Worm (Caenorhabditis elegans): ENCODE measurements around the gene C50C3.1.

Gene C50C3.1

ce11 chrIII:8235358-8235757, 43.6 kb downstream of the C50C3.1 start, which contains the start of gene C02F5.14:
C02F5.14 (minus strand) TSS chrIII:8235514.
- TF ChIP-seq elt-1 (tag; optimal IDR thresholded peaks at IDR 0.05): no peak
- no peak for TF ChIP-seq peb-1 (tag; optimal IDR thresholded peaks at IDR 0.05)
- no peak for TF ChIP-seq ama-1 (optimal IDR thresholded peaks at IDR 0.05)
- TF ChIP-seq ZK546.5 (tag; optimal IDR thresholded peaks at IDR 0.05): no peak
- no peak for TF ChIP-seq dmd-4 (tag; optimal IDR thresholded peaks at IDR 0.05)
- TF ChIP-seq nhr-10 (tag; optimal IDR thresholded peaks at IDR 0.05): no peak
- no peak for TF ChIP-seq nhr-237 (tag; optimal IDR thresholded peaks at IDR 0.05)
- TF ChIP-seq sma-3 (GFP tag; optimal IDR thresholded peaks at IDR 0.05): no peak
- TF ChIP-seq ztf-4 (tag; optimal IDR thresholded peaks at IDR 0.05): no peak
- no peak for TF ChIP-seq nhr-6 (tag; optimal IDR thresholded peaks at IDR 0.05)
- no peak for TF ChIP-seq F13H6.1 (tag; optimal IDR thresholded peaks at IDR 0.05)
- TF ChIP-seq nhr-25 (tag; optimal IDR thresholded peaks at IDR 0.05): no peak

ce11 chrIII:8235880-8236279, 44.1 kb downstream of the C50C3.1 start, which contains the start of gene C02F5.5:
C02F5.5 (plus strand) TSS chrIII:8236180.
- no peak for TF ChIP-seq nhr-6 (tag; optimal IDR thresholded peaks at IDR 0.05)
- no peak for TF ChIP-seq nhr-11 (tag; optimal IDR thresholded peaks at IDR 0.05)
- no peak for TF ChIP-seq Y55F3AM.14 (GFP tag; optimal IDR thresholded peaks at IDR 0.05)
- no peak for TF ChIP-seq nhr-10 (tag; optimal IDR thresholded peaks at IDR 0.05)
- TF ChIP-seq ceh-82 (tag; optimal IDR thresholded peaks at IDR 0.05): no peak
- TF ChIP-seq mab-5 (tag; optimal IDR thresholded peaks at IDR 0.05): no peak
- TF ChIP-seq gmeb-1 (tag; optimal IDR thresholded peaks at IDR 0.05): no peak
- TF ChIP-seq lin-11 (tag; optimal IDR thresholded peaks at IDR 0.05): no peak
- TF ChIP-seq aly-2 (tag; optimal IDR thresholded peaks at IDR 0.05): no peak
- TF ChIP-seq nhr-25 (tag; optimal IDR thresholded peaks at IDR 0.05): no peak
- TF ChIP-seq ztf-11 (tag; optimal IDR thresholded peaks at IDR 0.05): no peak
- TF ChIP-seq lin-39 (tag; optimal IDR thresholded peaks at IDR 0.05): no peak
- TF ChIP-seq nhr-77 (tag; optimal IDR thresholded peaks at IDR 0.05): no peak
- TF ChIP-seq ama-1 (optimal IDR thresholded peaks at IDR 0.05): no peak
- no peak for TF ChIP-seq unc-55 (GFP tag; optimal IDR thresholded peaks at IDR 0.05)
- no peak for TF ChIP-seq nhr-12 (tag; optimal IDR thresholded peaks at IDR 0.05)
- no peak for TF ChIP-seq ceh-16 (tag; optimal IDR thresholded peaks at IDR 0.05)
- no peak for TF ChIP-seq sma-3 (GFP tag; optimal IDR thresholded peaks at IDR 0.05)

- TF ChIP-seq lsy-2 (tag; optimal IDR thresholded peaks at IDR 0.05) (peak in 1 of 2 experiments; percentile 2), unc-39 (tag; optimal IDR thresholded peaks at IDR 0.05) (no peak), mdl-1 (tag; optimal IDR thresholded peaks at IDR 0.05) (no peak), blmp-1 (tag; optimal IDR thresholded peaks at IDR 0.05; ENCODE audit: insufficient read depth) (no peak), gmeb-1 (tag; optimal IDR thresholded peaks at IDR 0.05) (peak; percentile 3), fos-1 (tag; optimal IDR thresholded peaks at IDR 0.05) (peak; percentile 93)
These were observed 46.0 kb downstream of the C50C3.1 start, which contains the start of gene tsp-2 for ce11 chrIII:8237827-8238226. tsp-2 (minus strand) TSS chrIII:8237935.

- TF ChIP-seq ceh-82 (tag; optimal IDR thresholded peaks at IDR 0.05) (no peak), nhr-129 (tag; optimal IDR thresholded peaks at IDR 0.05) (no peak), nhr-21 (tag; optimal IDR thresholded peaks at IDR 0.05) (no peak), fos-1 (tag; optimal IDR thresholded peaks at IDR 0.05) (peak; percentile 69)
These were observed 47.5 kb downstream of the C50C3.1 start, which contains the start of gene tsp-1 for ce11 chrIII:8239325-8239724. tsp-1 (minus strand) TSS chrIII:8239423.

- TF ChIP-seq lin-11 (tag; optimal IDR thresholded peaks at IDR 0.05): no peak
- TF ChIP-seq fos-1 (tag; optimal IDR thresholded peaks at IDR 0.05): peak; percentile 93
These were observed 48.5 kb downstream of the C50C3.1 start for ce11 chrIII:8240247-8240646.

- TF ChIP-seq ceh-16 (tag; optimal IDR thresholded peaks at IDR 0.05) (no peak), lsy-2 (tag; optimal IDR thresholded peaks at IDR 0.05) (no peak), alr-1 (tag; optimal IDR thresholded peaks at IDR 0.05) (no peak), ZK546.5 (tag; optimal IDR thresholded peaks at IDR 0.05) (no peak), lin-39 (tag; optimal IDR thresholded peaks at IDR 0.05) (no peak), aly-2 (tag; optimal IDR thresholded peaks at IDR 0.05) (no peak), dmd-4 (tag; optimal IDR thresholded peaks at IDR 0.05) (no peak), sma-3 (GFP tag; optimal IDR thresholded peaks at IDR 0.05) (no peak), elt-3 (tag; optimal IDR thresholded peaks at IDR 0.05) (no peak), nhr-10 (tag; optimal IDR thresholded peaks at IDR 0.05) (no peak), unc-39 (tag; optimal IDR thresholded peaks at IDR 0.05) (no peak), nhr-25 (tag; optimal IDR thresholded peaks at IDR 0.05) (no peak), egl-27 (tag; optimal IDR thresholded peaks at IDR 0.05) (no peak), unc-62 (GFP tag; optimal IDR thresholded peaks at IDR 0.05) (no peak), snpc-4 (tag; optimal IDR thresholded peaks at IDR 0.05) (no peak), gmeb-1 (tag; optimal IDR thresholded peaks at IDR 0.05) (no peak), C34F6.9 (tag; optimal IDR thresholded peaks at IDR 0.05) (no peak), elt-1 (tag; optimal IDR thresholded peaks at IDR 0.05) (no peak), ceh-82 (tag; optimal IDR thresholded peaks at IDR 0.05) (no peak), lin-11 (tag; optimal IDR thresholded peaks at IDR 0.05) (no peak)
These were observed 49.2 kb downstream of the C50C3.1 start for ce11 chrIII:8240948-8241347.
